Worm (Caenorhabditis elegans) whole organism, L1 larva: ENCODE results near the gene srx-73.

Experiments
- aha-1 ChIP-seq: fragments of 150-350 bp; optimal IDR thresholded peaks from 2 replicates; lab custom pipeline; 2014; ENCODE audit warnings: missing biosample characterization, missing genetic modification characterization
- alr-1 ChIP-seq: fragments of 200-800 bp; sonication (Bioruptor generic); optimal IDR thresholded peaks from 2 replicates; lab custom pipeline; 2018; ENCODE audit warnings: borderline replicate concordance, mild to moderate bottlenecking, missing genetic modification characterization, missing compliant biosample characterization
- ama-1 ChIP-seq: fragments of 150-350 bp; optimal IDR thresholded peaks from 2 replicates; lab custom pipeline; 2014
- ceh-63 ChIP-seq: fragments of 200-800 bp; sonication (Bioruptor generic); optimal IDR thresholded peaks from 2 replicates; lab custom pipeline; 2018; ENCODE audit warnings: mild to moderate bottlenecking, missing genetic modification characterization, missing compliant biosample characterization
- ceh-88 ChIP-seq: fragments of 200-800 bp; sonication (Bioruptor generic); IDR thresholded peaks from 2 replicates; pipeline ENCODE4 v1.3.6; 2022; ENCODE audit warnings: missing genetic modification characterization, missing compliant biosample characterization
- ceh-90 ChIP-seq: sonication (generic microtip); optimal IDR thresholded peaks from 2 replicates; lab custom pipeline; 2016; ENCODE audit warnings: missing genetic modification characterization, missing compliant biosample characterization
- dsc-1 ChIP-seq: sonication (generic microtip); optimal IDR thresholded peaks from 2 replicates; lab custom pipeline; 2016; ENCODE audit warnings: mild to moderate bottlenecking, missing genetic modification characterization, missing compliant biosample characterization
- egl-13 ChIP-seq: sonication (generic microtip); optimal IDR thresholded peaks from 2 replicates; lab custom pipeline; 2016; ENCODE audit warnings: missing genotype, missing genetic modification reagents, missing genetic modification characterization, missing compliant biosample characterization
- egl-27 ChIP-seq, 2 experiments: fragments of 150-350 bp in 1 of 2; sonication (generic microtip); optimal IDR thresholded peaks; 3 replicates each; lab custom pipeline; 2017 to 2018; ENCODE audit warnings: missing biosample characterization in 2 of 2, missing genetic modification characterization in 2 of 2, missing genetic modification reagents in 2 of 2
- elt-2 ChIP-seq: sonication (generic microtip); optimal IDR thresholded peaks from 2 replicates; lab custom pipeline; 2016; ENCODE audit warnings: missing genetic modification characterization, mild to moderate bottlenecking, inconsistent platforms, missing compliant biosample characterization, missing genetic modification reagents
- ets-5 ChIP-seq: fragments of 200-800 bp; sonication (Bioruptor generic); IDR thresholded peaks from 2 replicates; pipeline ENCODE4 v1.3.6; 2022; ENCODE audit warnings: missing genetic modification characterization, missing compliant biosample characterization
- fkh-10 ChIP-seq: sonication (generic microtip); optimal IDR thresholded peaks from 2 replicates; lab custom pipeline; 2017; ENCODE audit warnings: missing biosample characterization, missing genetic modification reagents, missing genetic modification characterization
- fkh-4 ChIP-seq: sonication (generic microtip); optimal IDR thresholded peaks from 2 replicates; lab custom pipeline; 2016; ENCODE audit warnings: missing compliant biosample characterization, missing genetic modification characterization, borderline replicate concordance
- fkh-8 ChIP-seq: sonication (generic microtip); optimal IDR thresholded peaks from 2 replicates; lab custom pipeline; 2016; ENCODE audit warnings: mild to moderate bottlenecking, missing genetic modification characterization, missing compliant biosample characterization
- fos-1 ChIP-seq: fragments of 150-350 bp; optimal IDR thresholded peaks from 2 replicates; lab custom pipeline; 2014; ENCODE audit warnings: missing biosample characterization, missing genetic modification characterization
- grh-1 ChIP-seq: fragments of 200-800 bp; sonication (Bioruptor generic); IDR thresholded peaks from 2 replicates; pipeline ENCODE4 v1.3.6; 2022; ENCODE audit warnings: missing genetic modification reagents, missing genetic modification characterization, missing compliant biosample characterization
- hlh-4 ChIP-seq: sonication (generic microtip); optimal IDR thresholded peaks from 2 replicates; lab custom pipeline; 2016; ENCODE audit warnings: mild to moderate bottlenecking, missing genetic modification characterization, missing compliant biosample characterization
- isw-1 ChIP-seq: fragments of 200-800 bp; sonication (Bioruptor generic); IDR thresholded peaks from 2 replicates; pipeline ENCODE4 v1.3.6; 2022; ENCODE audit warnings: missing genetic modification characterization, missing compliant biosample characterization
- jun-1 ChIP-seq: fragments of 150-350 bp; optimal IDR thresholded peaks from 2 replicates; lab custom pipeline; 2014; ENCODE audit warnings: missing biosample characterization, missing genetic modification reagents, missing genetic modification characterization
- lin-15B ChIP-seq: fragments of 150-350 bp; sonication (generic microtip); optimal IDR thresholded peaks from 3 replicates; lab custom pipeline; 2014; ENCODE audit warnings: missing biosample characterization, missing genetic modification characterization
- lin-39 ChIP-seq: fragments of 150-350 bp; optimal IDR thresholded peaks from 2 replicates; lab custom pipeline; 2014; ENCODE audit warnings: missing biosample characterization, missing genetic modification reagents, missing genetic modification characterization
- lir-3 ChIP-seq: sonication (generic microtip); optimal IDR thresholded peaks from 2 replicates; lab custom pipeline; 2016; ENCODE audit warnings: mild to moderate bottlenecking, missing genetic modification characterization, moderate library complexity, missing compliant biosample characterization; ENCODE audit not compliant: poor library complexity
- lsy-2 ChIP-seq, 2 experiments: fragments of 150-350 bp; optimal IDR thresholded peaks; 2 replicates each; lab custom pipeline; 2014; ENCODE audit warnings: missing biosample characterization in 2 of 2, missing genetic modification characterization in 2 of 2
- mab-9 ChIP-seq: fragments of 200-800 bp; sonication (Bioruptor generic); IDR thresholded peaks from 2 replicates; pipeline ENCODE4 v1.3.6; 2022; ENCODE audit warnings: missing genetic modification reagents, missing genetic modification characterization, missing compliant biosample characterization
- nhr-11 ChIP-seq: fragments of 150-350 bp; optimal IDR thresholded peaks from 2 replicates; lab custom pipeline; 2014; ENCODE audit warnings: missing biosample characterization, missing genetic modification characterization
- nhr-237 ChIP-seq: fragments of 150-350 bp; optimal IDR thresholded peaks from 2 replicates; lab custom pipeline; 2014; ENCODE audit warnings: missing biosample characterization, missing genetic modification characterization
- nhr-28 ChIP-seq: fragments of 150-350 bp; optimal IDR thresholded peaks from 2 replicates; lab custom pipeline; 2014; ENCODE audit warnings: missing biosample characterization, missing genetic modification characterization
- nhr-47 ChIP-seq: sonication (generic microtip); optimal IDR thresholded peaks from 2 replicates; lab custom pipeline; 2016; ENCODE audit warnings: mild to moderate bottlenecking, missing genetic modification characterization, moderate library complexity, missing compliant biosample characterization
- nhr-84 ChIP-seq: sonication (generic microtip); optimal IDR thresholded peaks from 2 replicates; lab custom pipeline; 2017; ENCODE audit warnings: missing biosample characterization, missing genetic modification characterization
- nhr-90 ChIP-seq: sonication (generic microtip); optimal IDR thresholded peaks from 2 replicates; lab custom pipeline; 2016; ENCODE audit warnings: mild to moderate bottlenecking, missing genetic modification characterization, missing compliant biosample characterization; ENCODE audit not compliant: poor library complexity
- pag-3 ChIP-seq: sonication (generic microtip); optimal IDR thresholded peaks from 2 replicates; lab custom pipeline; 2017; ENCODE audit warnings: missing genetic modification characterization, mild to moderate bottlenecking, missing compliant biosample characterization, antibody characterized with exemption, borderline replicate concordance; ENCODE audit not compliant: insufficient read depth
- pax-3 ChIP-seq: fragments of 200-800 bp; sonication (Bioruptor generic); optimal IDR thresholded peaks from 2 replicates; lab custom pipeline; 2018; ENCODE audit warnings: mild to moderate bottlenecking, missing genetic modification characterization, moderate library complexity, missing compliant biosample characterization
- rnt-1 ChIP-seq: sonication (generic microtip); optimal IDR thresholded peaks from 2 replicates; lab custom pipeline; 2016; ENCODE audit warnings: mild to moderate bottlenecking, missing genetic modification characterization, moderate library complexity, missing compliant biosample characterization
- snpc-4 ChIP-seq: fragments of 150-350 bp; optimal IDR thresholded peaks from 2 replicates; lab custom pipeline; 2014; ENCODE audit warnings: missing biosample characterization, missing genetic modification characterization
- sox-4 ChIP-seq: sonication (generic microtip); optimal IDR thresholded peaks from 2 replicates; lab custom pipeline; 2016; ENCODE audit warnings: missing genetic modification characterization, missing compliant biosample characterization
- sup-37 ChIP-seq: fragments of 200-800 bp; sonication (Bioruptor generic); optimal IDR thresholded peaks from 2 replicates; lab custom pipeline; 2018; ENCODE audit warnings: mild to moderate bottlenecking, missing genetic modification characterization, missing compliant biosample characterization
- swsn-7 ChIP-seq: sonication (generic microtip); optimal IDR thresholded peaks from 2 replicates; lab custom pipeline; 2016; ENCODE audit warnings: missing genetic modification characterization, missing compliant biosample characterization
- tbx-2 ChIP-seq: sonication (generic microtip); optimal IDR thresholded peaks from 2 replicates; lab custom pipeline; 2016; ENCODE audit warnings: missing genetic modification characterization, missing compliant biosample characterization
- unc-130 ChIP-seq: fragments of 150-350 bp; optimal IDR thresholded peaks from 2 replicates; lab custom pipeline; 2017; ENCODE audit warnings: missing biosample characterization, missing genetic modification characterization, inconsistent platforms
- vab-15 ChIP-seq: sonication (generic microtip); optimal IDR thresholded peaks from 2 replicates; lab custom pipeline; 2017; ENCODE audit warnings: missing genotype, mild to moderate bottlenecking, missing genetic modification characterization, missing compliant biosample characterization
- xbp-1 ChIP-seq: sonication (generic microtip); optimal IDR thresholded peaks from 2 replicates; lab custom pipeline; 2016; ENCODE audit warnings: missing genetic modification characterization, missing compliant biosample characterization
- zag-1 ChIP-seq: fragments of 150-350 bp; optimal IDR thresholded peaks from 2 replicates; lab custom pipeline; 2014; ENCODE audit warnings: missing biosample characterization, missing genetic modification characterization
- ztf-11 ChIP-seq, 2 experiments: sonication (generic microtip); optimal IDR thresholded peaks; 2 replicates each; lab custom pipeline; 2016 to 2017; ENCODE audit warnings: missing genetic modification characterization in 2 of 2, missing biosample characterization in 1 of 2, missing compliant biosample characterization in 1 of 2
- ztf-4 ChIP-seq: fragments of 150-350 bp; optimal IDR thresholded peaks from 2 replicates; lab custom pipeline; 2014; ENCODE audit warnings: missing biosample characterization, missing genetic modification characterization

The srx-73 gene

DNA sequence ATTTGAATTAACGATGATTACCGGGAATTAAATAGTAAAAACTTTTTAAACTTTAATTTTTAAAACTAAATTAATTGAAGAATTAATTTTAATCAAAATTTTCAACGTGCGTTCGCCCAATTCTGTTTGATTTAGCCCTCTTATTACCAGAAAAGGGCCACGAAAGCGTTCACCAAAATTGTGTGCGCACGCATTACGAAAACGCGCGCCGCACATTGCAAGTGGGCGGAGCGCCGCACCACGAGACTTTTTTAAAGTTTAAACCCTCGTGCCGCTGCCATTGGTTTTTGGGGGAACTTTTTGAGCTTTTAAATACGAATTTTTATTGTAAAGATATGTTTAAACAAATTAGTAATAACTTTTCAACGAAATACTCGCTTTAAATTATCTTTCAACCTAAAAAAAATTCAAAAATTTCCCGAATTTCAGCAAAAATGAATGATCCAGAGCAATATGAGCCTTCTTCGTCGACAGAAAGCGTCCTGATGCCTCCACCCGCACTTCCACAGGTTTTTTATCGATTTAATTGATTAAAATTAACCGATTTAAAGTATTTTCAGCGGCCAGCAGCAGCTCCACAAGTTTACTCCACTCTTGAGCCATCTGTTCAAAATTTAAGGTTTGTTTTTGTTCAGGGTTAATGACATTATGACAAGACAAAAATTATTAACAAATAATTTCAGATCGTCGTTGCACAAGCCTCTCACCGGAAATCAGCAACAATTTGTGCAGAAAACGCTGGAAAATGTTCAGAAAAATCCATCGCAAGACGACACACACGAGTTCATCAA lies 21.3 kb upstream of the srx-73 start, which contains the start of gene taf-10 (continued):
- TF ChIP-seq fkh-4 (no peak), unc-130 (peak; percentile 24), tbx-2 (tag; lab: Kevin White, UChicago) (peak; percentile 53), hlh-4 (tag; lab: Kevin White, UChicago) (no peak), grh-1 (GFP tag; lab: Robert Waterston, UW) (peak; percentile 51), alr-1 (tag; lab: Kevin White, UChicago) (no peak), mab-9 (GFP tag; lab: Robert Waterston, UW) (no peak), xbp-1 (tag; lab: Kevin White, UChicago) (peak; percentile 44), snpc-4 (peak; percentile 40), rnt-1 (tag; lab: Kevin White, UChicago) (peak; percentile 75), sox-4 (tag; lab: Kevin White, UChicago) (no peak), ceh-90 (tag; lab: Kevin White, UChicago) (no peak)

DNA sequence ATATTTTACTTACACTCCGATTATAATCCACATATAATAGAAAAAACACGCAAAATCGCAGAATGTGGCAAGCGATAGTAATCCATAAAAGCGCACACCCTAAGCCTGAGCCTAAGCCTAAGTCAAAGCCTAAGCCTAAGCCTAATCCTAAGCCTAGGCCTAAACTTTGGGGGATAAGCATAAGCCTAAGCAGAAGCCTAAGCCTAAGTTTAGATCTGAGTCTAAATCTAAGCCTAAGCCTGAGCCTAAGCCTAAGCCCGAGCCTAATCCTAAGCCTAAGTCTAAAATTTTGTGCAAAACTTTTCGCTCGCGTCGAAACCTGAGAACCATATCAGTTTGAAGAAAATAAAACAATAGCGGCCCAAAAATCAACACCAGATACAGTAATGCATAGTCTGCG lies 18.6 kb upstream of the srx-73 start:
- no peak for TF ChIP-seq egl-27 (tag; optimal IDR thresholded peaks at IDR 0.05; lab: Kevin White, UChicago)
- TF ChIP-seq lsy-2 (tag; optimal IDR thresholded peaks at IDR 0.05; lab: Kevin White, UChicago), result no peak
- TF ChIP-seq lin-39, result no peak
- TF ChIP-seq nhr-11 (tag; lab: Kevin White, UChicago), result no peak

DNA sequence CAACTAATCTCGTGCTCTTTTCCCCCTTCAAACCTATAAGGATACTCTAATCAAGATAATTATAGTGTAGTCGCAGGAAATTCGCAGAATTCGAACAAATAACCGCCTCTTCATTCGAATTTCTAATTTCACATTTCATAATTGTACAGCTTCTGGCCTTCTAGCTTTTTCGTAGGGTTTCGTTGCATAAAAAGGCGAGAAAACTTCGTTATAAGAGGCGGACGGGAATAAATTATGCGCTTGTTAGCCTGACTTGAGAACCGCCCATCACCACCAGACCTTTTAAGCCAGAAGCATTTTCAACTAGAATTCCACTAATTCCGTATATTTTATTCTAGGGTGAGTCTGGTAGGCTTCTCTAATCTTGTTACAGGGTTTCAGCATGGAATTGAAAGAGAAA lies 16.1 kb upstream of the srx-73 start, which contains the start of gene K03B4.4:
Gene K03B4.4, plus strand, starts transcription at position 301 of the 400 bp plus-strand sequence.
- TF ChIP-seq ama-1 (no peak), pax-3 (peak; percentile 39), ztf-11 (tag; optimal IDR thresholded peaks at IDR 0.05; lab: Kevin White, UChicago) (no peak), dsc-1 (tag; lab: Kevin White, UChicago) (peak; percentile 27), lin-15B (tag; lab: Kevin White, UChicago) (no peak), swsn-7 (tag; lab: Kevin White, UChicago) (no peak), pag-3 (tag; lab: Kevin White, UChicago) (no peak), fkh-8 (tag; lab: Kevin White, UChicago) (peak; percentile 15), isw-1 (GFP tag; lab: Robert Waterston, UW) (no peak), elt-2 (tag; lab: Kevin White, UChicago) (no peak)
- TF ChIP-seq, all 84 proteins: peak for 3

DNA sequence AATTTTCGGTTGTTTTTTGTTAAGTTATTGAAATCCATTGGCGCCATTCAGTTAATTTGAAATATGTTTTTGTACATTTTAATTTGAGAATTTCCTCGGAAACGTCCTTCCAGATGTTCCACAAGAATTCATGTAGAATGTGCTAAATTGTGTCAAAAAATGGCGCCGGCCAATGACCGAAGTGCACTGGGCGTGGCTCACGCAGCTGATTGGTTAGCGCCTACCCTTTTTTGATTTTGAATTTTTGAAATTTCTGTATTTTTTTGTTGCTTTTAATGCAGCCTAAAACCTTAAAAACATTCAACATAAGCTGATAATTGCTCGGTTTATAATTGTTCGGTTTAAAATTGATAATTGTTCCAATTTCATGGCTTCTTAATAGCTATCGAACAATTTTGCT lies 11.3 kb upstream of the srx-73 start:
- TF ChIP-seq nhr-84 (tag; lab: Kevin White, UChicago) (no peak), fos-1 (tag; lab: Kevin White, UChicago) (no peak), sox-4 (tag; lab: Kevin White, UChicago) (no peak), nhr-90 (tag; lab: Kevin White, UChicago) (no peak), zag-1 (tag; lab: Kevin White, UChicago) (no peak), nhr-47 (tag; lab: Kevin White, UChicago) (no peak), ceh-63 (GFP tag; lab: Kevin White, UChicago) (no peak), ztf-11 (tag; optimal IDR thresholded peaks at IDR 0.05; lab: Kevin White, UChicago) (no peak), ama-1 (no peak)
- TF ChIP-seq, all 84 proteins: peak for 0

DNA sequence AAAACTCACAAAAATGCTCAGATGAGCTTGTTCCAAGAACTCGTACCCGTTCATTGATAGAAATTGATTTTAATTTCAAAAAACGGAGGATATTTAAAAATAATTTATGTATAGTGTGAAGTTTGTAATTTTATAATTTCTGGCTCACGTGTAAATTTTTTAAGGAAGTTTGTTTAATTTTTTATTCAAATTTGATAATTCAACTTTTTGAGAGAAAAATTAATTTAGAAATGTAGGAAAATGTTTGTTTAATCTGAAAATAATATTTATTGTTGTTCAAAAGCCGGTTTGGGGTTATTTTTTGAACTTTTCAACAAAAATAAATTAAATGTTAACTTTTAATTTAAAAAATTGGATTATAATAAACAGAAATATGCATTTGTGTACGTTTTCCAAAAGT lies 10.5 kb upstream of the srx-73 start, which contains the start of gene K03B4.6:
Gene K03B4.6, minus strand, starts transcription at position 101 of the 400 bp plus-strand sequence.
- no peak for TF ChIP-seq sox-4 (tag; lab: Kevin White, UChicago)
- no peak for TF ChIP-seq jun-1 (tag; lab: Kevin White, UChicago)
- no peak for TF ChIP-seq sup-37 (GFP tag; lab: Kevin White, UChicago)
- TF ChIP-seq nhr-237, result no peak
- no peak for TF ChIP-seq pag-3 (tag; lab: Kevin White, UChicago)
- TF ChIP-seq ztf-4 (tag; lab: Kevin White, UChicago), result no peak
- TF ChIP-seq aha-1 (tag; lab: Kevin White, UChicago), result no peak
- TF ChIP-seq ets-5 (GFP tag; lab: Robert Waterston, UW), result no peak
- no peak for TF ChIP-seq ceh-88 (GFP tag; lab: Robert Waterston, UW)
- no peak for TF ChIP-seq hlh-4 (tag; lab: Kevin White, UChicago)
- no peak for TF ChIP-seq vab-15
- no peak for TF ChIP-seq egl-13 (tag; lab: Kevin White, UChicago)
- no peak for TF ChIP-seq fkh-10 (GFP tag; lab: Kevin White, UChicago)
- no peak for TF ChIP-seq nhr-28 (tag; lab: Kevin White, UChicago)
- no peak for TF ChIP-seq lir-3
- no peak for TF ChIP-seq alr-1 (tag; lab: Kevin White, UChicago)
- TF ChIP-seq nhr-84 (tag; lab: Kevin White, UChicago), result no peak
